Fruit fly (Drosophila melanogaster) whole organism, embryonic: ENCODE measurements around the gene CG5196.
A peak's percentile ranks its signal among the peaks of the same experiment; 100 is the strongest.

Experiments used
- BEAF-32 ChIP-seq: fragments of 200-800 bp; sonication (Bioruptor generic); optimal IDR thresholded peaks from 3 replicates; lab custom pipeline; 2017; ENCODE audit warnings: missing biosample characterization, missing genetic modification characterization, mild to moderate bottlenecking, moderate library complexity, missing genetic modification reagents
- CG10209 ChIP-seq: fragments of 200-800 bp; sonication (Bioruptor generic); optimal IDR thresholded peaks from 3 replicates; lab custom pipeline; 2017; ENCODE audit warnings: missing biosample characterization, mild to moderate bottlenecking, missing genetic modification characterization, missing genetic modification reagents
- CG10321 ChIP-seq: fragments of 200-800 bp; sonication (Bioruptor generic); IDR thresholded peaks from 2 replicates; pipeline ENCODE4 v1.3.6; 2022; ENCODE audit warnings: missing biosample characterization, missing genetic modification characterization
- CG11560 ChIP-seq: fragments of 200-800 bp; sonication (Bioruptor generic); IDR thresholded peaks from 3 replicates; pipeline ENCODE4 v1.3.6; 2022; ENCODE audit warnings: missing biosample characterization, missing genetic modification characterization
- CG16815 ChIP-seq: fragments of 200-800 bp; sonication (Bioruptor generic); optimal IDR thresholded peaks from 3 replicates; lab custom pipeline; 2017; ENCODE audit warnings: missing biosample characterization, mild to moderate bottlenecking, missing genetic modification characterization
- CG2712 ChIP-seq: fragments of 200-800 bp; optimal IDR thresholded peaks from 3 replicates; lab custom pipeline; 2019; ENCODE audit warnings: missing biosample characterization, mild to moderate bottlenecking, missing genetic modification characterization, moderate library complexity
- CG30403 ChIP-seq: fragments of 200-800 bp; sonication (Bioruptor generic); optimal IDR thresholded peaks from 3 replicates; lab custom pipeline; 2016; ENCODE audit warnings: missing biosample characterization, missing genetic modification characterization
- CG31388 ChIP-seq: fragments of 200-800 bp; sonication (Bioruptor generic); optimal IDR thresholded peaks from 2 replicates; lab custom pipeline; 2016; ENCODE audit warnings: missing biosample characterization, missing genetic modification characterization
- CG31441 ChIP-seq: fragments of 200-800 bp; sonication (Bioruptor generic); IDR thresholded peaks from 2 replicates; pipeline ENCODE4 v1.3.6; 2022; ENCODE audit warnings: missing biosample characterization, missing genetic modification characterization
- CG34422 ChIP-seq: fragments of 200-800 bp; sonication (Bioruptor generic); IDR thresholded peaks from 3 replicates; pipeline ENCODE4 v1.3.6; 2022; ENCODE audit warnings: missing biosample characterization, missing genetic modification characterization
- CG3847 ChIP-seq: fragments of 200-800 bp; sonication (Bioruptor generic); IDR thresholded peaks from 2 replicates; pipeline ENCODE4 v1.3.6; 2022; ENCODE audit warnings: missing biosample characterization, missing genetic modification characterization
- CG4282 ChIP-seq: fragments of 200-800 bp; sonication (Bioruptor generic); optimal IDR thresholded peaks from 2 replicates; lab custom pipeline; 2016; ENCODE audit warnings: missing biosample characterization, missing genetic modification characterization
- CG4328 ChIP-seq: fragments of 200-800 bp; sonication (Bioruptor generic); optimal IDR thresholded peaks from 3 replicates; lab custom pipeline; 2017; ENCODE audit warnings: missing biosample characterization, missing genetic modification reagents, missing genetic modification characterization
- CG6175 ChIP-seq: fragments of 200-800 bp; sonication (Bioruptor generic); IDR thresholded peaks from 3 replicates; pipeline ENCODE4 v1.3.6; 2022; ENCODE audit warnings: missing biosample characterization, missing genetic modification characterization
- CG7556 ChIP-seq: fragments of 200-800 bp; sonication (Bioruptor generic); optimal IDR thresholded peaks from 2 replicates; lab custom pipeline; 2017; ENCODE audit warnings: missing biosample characterization, mild to moderate bottlenecking, missing genetic modification characterization
- CG8359 ChIP-seq: fragments of 200-800 bp; sonication (Bioruptor generic); optimal IDR thresholded peaks from 2 replicates; lab custom pipeline; 2017; ENCODE audit warnings: missing biosample characterization, mild to moderate bottlenecking, missing genetic modification characterization, borderline replicate concordance
- CG8924 ChIP-seq: fragments of 200-800 bp; optimal IDR thresholded peaks from 3 replicates; lab custom pipeline; 2019; ENCODE audit warnings: missing biosample characterization, mild to moderate bottlenecking, missing genetic modification characterization, moderate library complexity
- CG9727 ChIP-seq: fragments of 200-800 bp; sonication (Bioruptor generic); optimal IDR thresholded peaks from 3 replicates; lab custom pipeline; 2017; ENCODE audit warnings: missing biosample characterization, mild to moderate bottlenecking, missing genetic modification characterization
- CG9797 ChIP-seq: fragments of 200-800 bp; sonication (Bioruptor generic); optimal IDR thresholded peaks from 3 replicates; lab custom pipeline; 2018; ENCODE audit warnings: missing biosample characterization, mild to moderate bottlenecking, missing genetic modification characterization
- CoRest ChIP-seq: fragments of 200-800 bp; sonication (Bioruptor generic); optimal IDR thresholded peaks from 3 replicates; lab custom pipeline; 2018; ENCODE audit warnings: missing biosample characterization, mild to moderate bottlenecking, missing genetic modification characterization, moderate library complexity
- Dp ChIP-seq: fragments of 200-800 bp; sonication (Bioruptor generic); optimal IDR thresholded peaks from 2 replicates; lab custom pipeline; 2018; ENCODE audit warnings: missing biosample characterization, mild to moderate bottlenecking, missing genetic modification characterization, moderate library complexity
- Dref ChIP-seq: fragments of 200-800 bp; sonication (Bioruptor generic); IDR thresholded peaks from 2 replicates; pipeline ENCODE4 v1.3.6; 2022; ENCODE audit warnings: missing biosample characterization, missing genetic modification characterization
- Hsf ChIP-seq: fragments of 200-800 bp; sonication (Bioruptor generic); optimal IDR thresholded peaks from 3 replicates; lab custom pipeline; 2016; ENCODE audit warnings: missing biosample characterization, missing genetic modification characterization
- Max ChIP-seq: fragments of 200-800 bp; sonication (Bioruptor generic); optimal IDR thresholded peaks from 2 replicates; lab custom pipeline; 2016; ENCODE audit warnings: missing biosample characterization, mild to moderate bottlenecking, missing genetic modification characterization
- Pdp1 ChIP-seq, 2 experiments: fragments of 200-800 bp; sonication (Bioruptor generic); optimal IDR thresholded peaks; 3 replicates each; lab custom pipeline; 2016; ENCODE audit warnings: missing biosample characterization in 2 of 2, missing genetic modification characterization in 2 of 2, mild to moderate bottlenecking in 1 of 2, moderate library complexity in 1 of 2
- Sin3A ChIP-seq: fragments of >200 bp; optimal IDR thresholded peaks from 2 replicates; lab custom pipeline; 2018
- Stat92E ChIP-seq, 3 experiments: fragments of >200 bp in 2 of 3; fragments of 200-800 bp in 1 of 3; sonication (Bioruptor generic) in 1 of 3; optimal IDR thresholded peaks; 2 replicates each; lab custom pipeline; 2017 to 2019; ENCODE audit warnings: missing biosample characterization in 3 of 3, missing genetic modification characterization in 3 of 3, mild to moderate bottlenecking in 1 of 3, moderate library complexity in 1 of 3
- Tbp ChIP-seq: fragments of >200 bp; optimal IDR thresholded peaks from 2 replicates; lab custom pipeline; 2018; ENCODE audit warnings: missing biosample characterization, missing genetic modification characterization
- Trl ChIP-seq, 3 experiments: fragments of >200 bp in 2 of 3; fragments of 200-800 bp in 1 of 3; sonication (Bioruptor generic) in 1 of 3; optimal IDR thresholded peaks; 2 replicates in 1 of 3; 3 replicates in 2 of 3; lab custom pipeline; 2016 to 2017; ENCODE audit warnings: missing biosample characterization in 1 of 3, missing genetic modification characterization in 1 of 3
- bcd ChIP-seq: fragments of 200-800 bp; sonication (Bioruptor generic); optimal IDR thresholded peaks from 2 replicates; lab custom pipeline; 2017; ENCODE audit warnings: missing biosample characterization, mild to moderate bottlenecking, missing genetic modification characterization
- caup ChIP-seq: fragments of 200-800 bp; sonication (Bioruptor generic); optimal IDR thresholded peaks from 3 replicates; lab custom pipeline; 2017; ENCODE audit warnings: missing biosample characterization, mild to moderate bottlenecking, missing genetic modification characterization, moderate library complexity; ENCODE audit not compliant: severe bottlenecking
- chm ChIP-seq: fragments of 200-800 bp; sonication (Bioruptor generic); IDR thresholded peaks from 2 replicates; pipeline ENCODE4 v1.3.6; 2022; ENCODE audit warnings: missing biosample characterization, missing genetic modification characterization
- dimm ChIP-seq: fragments of 200-800 bp; sonication (Bioruptor generic); IDR thresholded peaks from 2 replicates; pipeline ENCODE4 v1.3.6; 2022; ENCODE audit warnings: missing biosample characterization, missing genetic modification characterization
- dysf ChIP-seq: fragments of 200-800 bp; sonication (Bioruptor generic); IDR thresholded peaks from 3 replicates; pipeline ENCODE4 v1.3.6; 2022; ENCODE audit warnings: missing biosample characterization, missing genetic modification characterization
- gfzf ChIP-seq: fragments of 200-800 bp; sonication (Bioruptor generic); optimal IDR thresholded peaks from 2 replicates; lab custom pipeline; 2016; ENCODE audit warnings: missing biosample characterization, mild to moderate bottlenecking, missing genetic modification characterization, moderate library complexity
- hbn ChIP-seq: fragments of 200-800 bp; sonication (Bioruptor generic); IDR thresholded peaks from 2 replicates; pipeline ENCODE4 v1.3.6; 2022; ENCODE audit warnings: missing biosample characterization, missing genetic modification characterization; ENCODE audit not compliant: partially characterized antibody
- jing ChIP-seq: fragments of 200-800 bp; sonication (Bioruptor generic); optimal IDR thresholded peaks from 2 replicates; lab custom pipeline; 2018; ENCODE audit warnings: missing biosample characterization, mild to moderate bottlenecking, missing genetic modification characterization
- jumu ChIP-seq: fragments of 200-800 bp; sonication (Bioruptor generic); optimal IDR thresholded peaks from 3 replicates; lab custom pipeline; 2016; ENCODE audit warnings: missing biosample characterization, missing genetic modification characterization
- lola ChIP-seq, 3 experiments: fragments of >200 bp in 2 of 3; fragments of 200-800 bp in 1 of 3; sonication (Bioruptor generic) in 1 of 3; optimal IDR thresholded peaks; 2 replicates each; lab custom pipeline; 2017 to 2019; ENCODE audit warnings: missing biosample characterization in 3 of 3, missing genetic modification characterization in 3 of 3, mild to moderate bottlenecking in 1 of 3, moderate library complexity in 1 of 3
- p53 ChIP-seq: fragments of 200-800 bp; sonication (Bioruptor generic); optimal IDR thresholded peaks from 2 replicates; lab custom pipeline; 2016; ENCODE audit warnings: missing biosample characterization, missing genetic modification characterization
- pum ChIP-seq: fragments of 200-800 bp; sonication (Bioruptor generic); optimal IDR thresholded peaks from 2 replicates; lab custom pipeline; 2016; ENCODE audit warnings: missing biosample characterization, missing genetic modification characterization
- pzg ChIP-seq: fragments of 200-800 bp; sonication (Bioruptor generic); optimal IDR thresholded peaks from 3 replicates; lab custom pipeline; 2018; ENCODE audit warnings: missing biosample characterization, mild to moderate bottlenecking, missing genetic modification characterization, moderate library complexity
- stwl ChIP-seq: fragments of 200-800 bp; sonication (Bioruptor generic); optimal IDR thresholded peaks from 3 replicates; lab custom pipeline; 2018; ENCODE audit warnings: missing biosample characterization, mild to moderate bottlenecking, missing genetic modification characterization, moderate library complexity
- sug ChIP-seq: fragments of 200-800 bp; optimal IDR thresholded peaks from 2 replicates; lab custom pipeline; 2019; ENCODE audit warnings: missing biosample characterization, mild to moderate bottlenecking, missing genetic modification characterization, moderate library complexity
- tll ChIP-seq, 2 experiments: fragments of 200-800 bp in 1 of 2; fragments of >200 bp in 1 of 2; sonication (Bioruptor generic) in 1 of 2; optimal IDR thresholded peaks; 2 replicates each; lab custom pipeline; 2017 to 2019; ENCODE audit warnings: missing biosample characterization in 2 of 2, missing genetic modification characterization in 2 of 2, mild to moderate bottlenecking in 1 of 2, moderate library complexity in 1 of 2
- vvl ChIP-seq: fragments of 200-800 bp; sonication (Bioruptor generic); IDR thresholded peaks from 2 replicates; pipeline ENCODE4 v1.3.6; 2022; ENCODE audit warnings: missing biosample characterization, missing genetic modification characterization

The CG5196 gene

dm6 chr3R:12425510-12426309, 17.6 kb downstream of the CG5196 start, which contains the start of gene Pp1-87B:
Gene Pp1-87B (minus strand): TSS chr3R:12425917.
- TF ChIP-seq CG3847 (GFP tag; lab: Robert Waterston, UW) = peak; percentile 64
- TF ChIP-seq CG16815 (GFP tag; lab: Kevin White, UChicago) = no peak
- TF ChIP-seq CG11560 (tag; lab: Robert Waterston, UW) = peak; percentile 100
- no peak for TF ChIP-seq dimm (GFP tag; lab: Robert Waterston, UW)
- no peak for TF ChIP-seq CG7556 (GFP tag; lab: Kevin White, UChicago)
- TF ChIP-seq pum (GFP tag; lab: Kevin White, UChicago) = peak; percentile 37
- TF ChIP-seq Sin3A (lab: Kevin White, UChicago) = peak; percentile 100
- no peak for TF ChIP-seq jing
- peak; percentile 70 for TF ChIP-seq BEAF-32 (GFP tag; lab: Kevin White, UChicago)
- TF ChIP-seq gfzf = peak; percentile 17
- TF ChIP-seq sug = peak; percentile 55
- TF ChIP-seq Pdp1 (GFP tag; optimal IDR thresholded peaks at IDR 0.05; lab: Kevin White, UChicago) = peak in 1 of 2 experiments; percentile 73
- TF ChIP-seq tll (GFP tag; optimal IDR thresholded peaks at IDR 0.05; lab: Kevin White, UChicago) = peak; percentile 40 to 98
- peak; percentile 76 for TF ChIP-seq jumu
- TF ChIP-seq CG9797 (GFP tag; lab: Kevin White, UChicago) = peak; percentile 49
- no peak for TF ChIP-seq CG31388 (GFP tag; lab: Kevin White, UChicago)
- TF ChIP-seq Tbp (GFP tag; lab: Kevin White, UChicago) = peak; percentile 21
- peak; percentile 18 for TF ChIP-seq CG10209
- TF ChIP-seq CG9727 (GFP tag; lab: Kevin White, UChicago) = peak; percentile 39
- TF ChIP-seq stwl (tag; lab: Kevin White, UChicago) = peak; percentile 46
- TF ChIP-seq CG8924 (tag; lab: Kevin White, UChicago) = peak; percentile 43
- TF ChIP-seq CG34422 (GFP tag; lab: Robert Waterston, UW) = peak; percentile 31; the same call in 1 of the 3 replicates
- no peak for TF ChIP-seq CG8359 (GFP tag; lab: Kevin White, UChicago)
- peak; percentile 60 for TF ChIP-seq Dp (GFP tag; lab: Kevin White, UChicago)
- TF ChIP-seq CG4282 = no peak
- TF ChIP-seq CG4328 (GFP tag; lab: Kevin White, UChicago) = peak; percentile 32
- peak; percentile 63 for TF ChIP-seq CoRest (tag; lab: Kevin White, UChicago)
- peak; percentile 25; the same call in 1 of the 2 replicates for TF ChIP-seq CG31441 (GFP tag; lab: Robert Waterston, UW)
- peak; percentile 66 for TF ChIP-seq Dref (GFP tag; lab: Robert Waterston, UW)
- peak in 1 of 3 experiments; percentile 28 for TF ChIP-seq lola (GFP tag; optimal IDR thresholded peaks at IDR 0.05; lab: Kevin White, UChicago)
- peak; percentile 28 for TF ChIP-seq caup
- peak; percentile 13 for TF ChIP-seq Hsf
- TF ChIP-seq CG6175 = no peak
- TF ChIP-seq Max (GFP tag; lab: Kevin White, UChicago) = peak; percentile 27
- TF ChIP-seq Stat92E (GFP tag; optimal IDR thresholded peaks at IDR 0.05; lab: Kevin White, UChicago) = peak in 1 of 3 experiments; percentile 16
- TF ChIP-seq hbn (GFP tag; lab: Robert Waterston, UW) = 0 out of 2 replicates have a peak, but pooled peaks have one; percentile 28
- peak; percentile 77 for TF ChIP-seq pzg (GFP tag; lab: Kevin White, UChicago)
- TF ChIP-seq chm (GFP tag; lab: Robert Waterston, UW) = 0 out of 2 replicates have a peak, but pooled peaks have one; percentile 52
- TF ChIP-seq vvl (GFP tag; lab: Robert Waterston, UW) = peak; percentile 25; the same call in 1 of the 2 replicates
- TF ChIP-seq bcd (GFP tag; lab: Kevin White, UChicago) = peak; percentile 15
- peak; percentile 14 for TF ChIP-seq p53 (GFP tag; lab: Kevin White, UChicago)
- TF ChIP-seq CG2712 (tag; lab: Kevin White, UChicago) = peak; percentile 10
- TF ChIP-seq CG30403 (GFP tag; lab: Kevin White, UChicago) = peak; percentile 39
- TF ChIP-seq Trl (optimal IDR thresholded peaks at IDR 0.05; lab: Kevin White, UChicago) = no peak
- TF ChIP-seq Trl (GFP tag; optimal IDR thresholded peaks at IDR 0.05; lab: Kevin White, UChicago) = peak; percentile 7
- 0 out of 3 replicates have a peak, but pooled peaks have one; percentile 7 for TF ChIP-seq dysf
- peak; percentile 91 for TF ChIP-seq CG10321 (GFP tag; lab: Robert Waterston, UW)
